Worm (Caenorhabditis elegans) whole organism, L1 larva: ENCODE data around the gene syx-18.

Experiments used
- C34B4.2 ChIP-seq: sonication (generic microtip); optimal IDR thresholded peaks from 2 replicates; lab custom pipeline; 2017; ENCODE audit warnings: mild to moderate bottlenecking, missing genetic modification characterization, missing compliant biosample characterization
- ama-1 ChIP-seq: fragments of 150-350 bp; optimal IDR thresholded peaks from 2 replicates; lab custom pipeline; 2014
- blmp-1 ChIP-seq: fragments of 150-350 bp; optimal IDR thresholded peaks from 2 replicates; lab custom pipeline; 2014; ENCODE audit warnings: missing biosample characterization, missing genetic modification characterization
- ceh-63 ChIP-seq: fragments of 200-800 bp; sonication (Bioruptor generic); optimal IDR thresholded peaks from 2 replicates; lab custom pipeline; 2018; ENCODE audit warnings: mild to moderate bottlenecking, missing genetic modification characterization, missing compliant biosample characterization
- ceh-8 ChIP-seq: fragments of 200-800 bp; sonication (Bioruptor generic); optimal IDR thresholded peaks from 2 replicates; lab custom pipeline; 2018; ENCODE audit warnings: mild to moderate bottlenecking, missing genetic modification characterization, moderate library complexity, missing compliant biosample characterization
- dpl-1 ChIP-seq, 3 experiments: fragments of 150-350 bp in 2 of 3; sonication (generic microtip) in 1 of 3; optimal IDR thresholded peaks; 2 replicates each; lab custom pipeline; 2014 to 2017; ENCODE audit warnings: missing biosample characterization in 3 of 3, missing genetic modification characterization in 3 of 3, missing genetic modification reagents in 3 of 3
- efl-1 ChIP-seq, 4 experiments: fragments of 150-350 bp; optimal IDR thresholded peaks in 3 of 4; peaks in 1 of 4; 1 replicate in 1 of 4; 2 replicates in 3 of 4; lab custom pipeline; 2014; ENCODE audit warnings: missing biosample characterization in 2 of 4, missing genetic modification characterization in 2 of 4, missing genetic modification reagents in 2 of 4
- efl-3 ChIP-seq: fragments of 200-800 bp; sonication (Bioruptor generic); optimal IDR thresholded peaks from 2 replicates; lab custom pipeline; 2018; ENCODE audit warnings: mild to moderate bottlenecking, missing genetic modification characterization, missing compliant biosample characterization
- egl-13 ChIP-seq: sonication (generic microtip); optimal IDR thresholded peaks from 2 replicates; lab custom pipeline; 2016; ENCODE audit warnings: missing genotype, missing genetic modification reagents, missing genetic modification characterization, missing compliant biosample characterization
- egl-27 ChIP-seq, 2 experiments: fragments of 150-350 bp in 1 of 2; sonication (generic microtip); optimal IDR thresholded peaks; 3 replicates each; lab custom pipeline; 2017 to 2018; ENCODE audit warnings: missing biosample characterization in 2 of 2, missing genetic modification characterization in 2 of 2, missing genetic modification reagents in 2 of 2
- elt-2 ChIP-seq: sonication (generic microtip); optimal IDR thresholded peaks from 2 replicates; lab custom pipeline; 2016; ENCODE audit warnings: missing genetic modification characterization, mild to moderate bottlenecking, inconsistent platforms, missing compliant biosample characterization, missing genetic modification reagents
- fkh-8 ChIP-seq: sonication (generic microtip); optimal IDR thresholded peaks from 2 replicates; lab custom pipeline; 2016; ENCODE audit warnings: mild to moderate bottlenecking, missing genetic modification characterization, missing compliant biosample characterization
- fos-1 ChIP-seq: fragments of 150-350 bp; optimal IDR thresholded peaks from 2 replicates; lab custom pipeline; 2014; ENCODE audit warnings: missing biosample characterization, missing genetic modification characterization
- hpl-2 ChIP-seq: fragments of 150-350 bp; optimal IDR thresholded peaks from 2 replicates; lab custom pipeline; 2014; ENCODE audit warnings: missing biosample characterization, missing genetic modification reagents, missing genetic modification characterization
- irx-1 ChIP-seq: sonication (generic microtip); optimal IDR thresholded peaks from 2 replicates; lab custom pipeline; 2016; ENCODE audit warnings: missing genetic modification characterization, missing compliant biosample characterization
- lin-14 ChIP-seq: fragments of 200-800 bp; sonication (Bioruptor generic); optimal IDR thresholded peaks from 2 replicates; lab custom pipeline; 2018; ENCODE audit warnings: mild to moderate bottlenecking, missing genetic modification characterization, moderate library complexity, missing compliant biosample characterization
- lin-15B ChIP-seq: fragments of 150-350 bp; sonication (generic microtip); optimal IDR thresholded peaks from 3 replicates; lab custom pipeline; 2014; ENCODE audit warnings: missing biosample characterization, missing genetic modification characterization
- lin-35 ChIP-seq, 2 experiments: fragments of 150-350 bp; optimal IDR thresholded peaks; 2 replicates each; lab custom pipeline; 2014; ENCODE audit warnings: missing biosample characterization in 2 of 2, missing genetic modification characterization in 2 of 2, missing genetic modification reagents in 2 of 2
- lsy-2 ChIP-seq, 2 experiments: fragments of 150-350 bp; optimal IDR thresholded peaks; 2 replicates each; lab custom pipeline; 2014; ENCODE audit warnings: missing biosample characterization in 2 of 2, missing genetic modification characterization in 2 of 2
- nhr-11 ChIP-seq: fragments of 150-350 bp; optimal IDR thresholded peaks from 2 replicates; lab custom pipeline; 2014; ENCODE audit warnings: missing biosample characterization, missing genetic modification characterization
- nhr-237 ChIP-seq: fragments of 150-350 bp; optimal IDR thresholded peaks from 2 replicates; lab custom pipeline; 2014; ENCODE audit warnings: missing biosample characterization, missing genetic modification characterization
- nhr-47 ChIP-seq: sonication (generic microtip); optimal IDR thresholded peaks from 2 replicates; lab custom pipeline; 2016; ENCODE audit warnings: mild to moderate bottlenecking, missing genetic modification characterization, moderate library complexity, missing compliant biosample characterization
- nhr-85 ChIP-seq: sonication (generic microtip); peaks from one replicate; lab custom pipeline; 2016; ENCODE audit warnings: missing genetic modification characterization, inconsistent platforms, missing compliant biosample characterization
- pag-3 ChIP-seq: sonication (generic microtip); optimal IDR thresholded peaks from 2 replicates; lab custom pipeline; 2017; ENCODE audit warnings: missing genetic modification characterization, mild to moderate bottlenecking, missing compliant biosample characterization, antibody characterized with exemption, borderline replicate concordance; ENCODE audit not compliant: insufficient read depth
- pax-3 ChIP-seq: fragments of 200-800 bp; sonication (Bioruptor generic); optimal IDR thresholded peaks from 2 replicates; lab custom pipeline; 2018; ENCODE audit warnings: mild to moderate bottlenecking, missing genetic modification characterization, moderate library complexity, missing compliant biosample characterization
- rnt-1 ChIP-seq: sonication (generic microtip); optimal IDR thresholded peaks from 2 replicates; lab custom pipeline; 2016; ENCODE audit warnings: mild to moderate bottlenecking, missing genetic modification characterization, moderate library complexity, missing compliant biosample characterization
- snu-23 ChIP-seq: sonication (generic microtip); optimal IDR thresholded peaks from 2 replicates; lab custom pipeline; 2016; ENCODE audit warnings: missing genetic modification characterization, missing compliant biosample characterization
- sptf-1 ChIP-seq: fragments of 150-350 bp; optimal IDR thresholded peaks from 2 replicates; lab custom pipeline; 2014; ENCODE audit warnings: missing biosample characterization, missing genetic modification characterization
- tbx-2 ChIP-seq: sonication (generic microtip); optimal IDR thresholded peaks from 2 replicates; lab custom pipeline; 2016; ENCODE audit warnings: missing genetic modification characterization, missing compliant biosample characterization
- unc-30 ChIP-seq: sonication (generic microtip); optimal IDR thresholded peaks from 2 replicates; lab custom pipeline; 2017; ENCODE audit warnings: missing biosample characterization, missing genetic modification characterization
- unc-62 ChIP-seq: fragments of 150-350 bp; optimal IDR thresholded peaks from 2 replicates; lab custom pipeline; 2014; ENCODE audit warnings: missing biosample characterization, missing genetic modification reagents, missing genetic modification characterization
- unc-98 ChIP-seq: fragments of 200-800 bp; sonication (Bioruptor generic); IDR thresholded peaks from 2 replicates; pipeline ENCODE4 v1.3.6; 2022; ENCODE audit warnings: missing genetic modification characterization, missing compliant biosample characterization
- ztf-4 ChIP-seq: fragments of 150-350 bp; optimal IDR thresholded peaks from 2 replicates; lab custom pipeline; 2014; ENCODE audit warnings: missing biosample characterization, missing genetic modification characterization

syx-18 gene

DNA sequence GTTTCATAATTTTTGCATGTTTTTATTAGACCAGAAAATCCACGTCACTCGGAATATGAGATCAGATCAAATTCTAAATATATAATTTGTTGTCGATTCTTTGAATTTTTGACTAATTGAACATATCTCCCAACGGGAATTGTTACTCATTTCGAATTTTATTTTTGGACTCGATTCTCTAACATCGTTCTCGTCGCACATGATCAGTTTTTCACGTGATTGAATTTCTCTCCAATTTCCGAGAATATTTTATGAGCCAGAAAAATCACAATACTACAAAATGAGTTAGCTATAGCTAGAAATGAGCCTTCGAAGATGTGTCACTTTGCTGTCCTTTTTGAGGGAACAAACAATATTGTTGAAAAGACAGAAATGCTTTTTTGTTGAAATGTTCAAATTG, 24.5 kb downstream of the syx-18 start (continued):
- TF ChIP-seq ztf-4 (tag; lab: Kevin White, UChicago) (peak; percentile 40), nhr-11 (tag; lab: Kevin White, UChicago) (peak; percentile 55), pax-3 (tag; lab: Kevin White, UChicago) (peak; percentile 61), dpl-1 (GFP tag; optimal IDR thresholded peaks at IDR 0.05; lab: Kevin White, UChicago) (no peak), lin-15B (tag; lab: Kevin White, UChicago) (no peak), ceh-63 (GFP tag; lab: Kevin White, UChicago) (no peak), nhr-47 (tag; lab: Kevin White, UChicago) (peak; percentile 83), fos-1 (tag; lab: Kevin White, UChicago) (peak; percentile 18), ceh-8 (GFP tag; lab: Kevin White, UChicago) (peak; percentile 84), hpl-2 (GFP tag; lab: Kevin White, UChicago) (no peak), sptf-1 (no peak), lsy-2 (tag; optimal IDR thresholded peaks at IDR 0.05; lab: Kevin White, UChicago) (peak in 1 of 2 experiments; percentile 14)

ce11 chrV:6626244-6626643, 29.0 kb downstream of the syx-18 start, which contains the start of gene ppt-1:
ppt-1 (minus strand) TSS chrV:6626344.
- TF ChIP-seq egl-27 (tag; optimal IDR thresholded peaks at IDR 0.05; lab: Kevin White, UChicago) (no peak), ama-1 (lab: Kevin White, UChicago) (no peak), egl-13 (tag; lab: Kevin White, UChicago) (no peak), snu-23 (GFP tag; lab: Kevin White, UChicago) (no peak), nhr-237 (tag; lab: Kevin White, UChicago) (no peak), irx-1 (tag; lab: Kevin White, UChicago) (no peak), tbx-2 (tag; lab: Kevin White, UChicago) (no peak), rnt-1 (tag; lab: Kevin White, UChicago) (no peak), unc-62 (GFP tag; lab: Kevin White, UChicago) (no peak), unc-98 (GFP tag; lab: Robert Waterston, UW) (no peak), unc-30 (tag; lab: Kevin White, UChicago) (no peak), efl-3 (no peak), lin-35 (GFP tag; optimal IDR thresholded peaks at IDR 0.05; lab: Kevin White, UChicago) (no peak), fkh-8 (tag; lab: Kevin White, UChicago) (no peak)

ce11 chrV:6621894-6622293, 33.4 kb downstream of the syx-18 start, which contains the start of gene nhr-37:
nhr-37 (plus strand) TSS chrV:6622194.
- no peak for TF ChIP-seq pag-3
- TF ChIP-seq fkh-8 (tag; lab: Kevin White, UChicago), result peak; percentile 14

DNA sequence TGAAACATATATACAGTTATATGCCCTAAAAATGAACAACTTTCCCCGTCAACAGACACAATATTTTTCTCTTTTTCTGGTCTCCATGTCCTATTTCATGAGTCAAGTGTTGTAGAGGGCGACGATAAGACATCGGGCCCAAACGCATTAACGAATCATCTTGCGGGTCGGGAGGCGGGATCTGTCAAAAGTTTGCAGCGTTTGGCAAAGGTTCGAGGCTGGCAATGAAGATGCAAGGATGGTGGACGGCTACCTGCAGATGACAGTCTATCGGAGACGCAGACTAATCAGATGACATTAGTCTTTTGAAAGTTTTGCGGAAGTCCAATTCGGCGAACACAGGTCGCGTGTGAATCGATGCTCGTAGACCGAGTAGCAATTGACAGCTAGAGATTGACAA, 34.4 kb downstream of the syx-18 start:
- TF ChIP-seq blmp-1, result peak; percentile 7
- TF ChIP-seq nhr-85 (tag; lab: Kevin White, UChicago), result peak; percentile 56
- no peak for TF ChIP-seq pag-3
- TF ChIP-seq ceh-63 (GFP tag; lab: Kevin White, UChicago), result no peak
- no peak for TF ChIP-seq efl-1 (optimal IDR thresholded peaks at IDR 0.05; lab: Kevin White, UChicago)
- peak in 1 of 2 experiments; percentile 19 for TF ChIP-seq efl-1 (GFP tag; optimal IDR thresholded peaks at IDR 0.05 in 1 of 2; lab: Kevin White, UChicago)
- TF ChIP-seq C34B4.2, result no peak
- TF ChIP-seq dpl-1 (GFP tag; optimal IDR thresholded peaks at IDR 0.05; lab: Kevin White, UChicago), result no peak
- peak; percentile 52 for TF ChIP-seq lin-14

- TF ChIP-seq elt-2 (tag; lab: Kevin White, UChicago) (peak; percentile 16), fos-1 (tag; lab: Kevin White, UChicago) (no peak)
Observed at ce11 chrV:6616294-6616693, 39.0 kb downstream of the syx-18 start.
